Worm (Caenorhabditis elegans): ENCODE results near the gene T28D9.1.
A peak's percentile ranks its signal among the peaks of the same experiment; 100 is the strongest.

Gene T28D9.1

ce11 chrII:6470985-6471384, 21.2 kb upstream of the T28D9.1 start, which contains the start of gene dgk-5:
TSS of gene dgk-5 (minus strand) at chrII:6471085.
- TF ChIP-seq lsy-12 (tag; optimal IDR thresholded peaks at IDR 0.05), result no peak
- no peak for TF ChIP-seq ztf-4 (tag; optimal IDR thresholded peaks at IDR 0.05)
- TF ChIP-seq mml-1 (tag; optimal IDR thresholded peaks at IDR 0.05), result no peak

ce11 chrII:6475180-6475737, 16.9 kb upstream of the T28D9.1 start, which contains the start of gene T28D9.16:
TSS of gene T28D9.16 (plus strand) at chrII:6475687.
- TF ChIP-seq nhr-237 (tag; optimal IDR thresholded peaks at IDR 0.05), result no peak
- TF ChIP-seq fkh-2 (tag; optimal IDR thresholded peaks at IDR 0.05), result no peak
- no peak for TF ChIP-seq zag-1 (tag; optimal IDR thresholded peaks at IDR 0.05)
- no peak for TF ChIP-seq nhr-28 (tag; optimal IDR thresholded peaks at IDR 0.05)
- TF ChIP-seq egl-27 (tag; optimal IDR thresholded peaks at IDR 0.05), result no peak
- TF ChIP-seq nhr-11 (tag; optimal IDR thresholded peaks at IDR 0.05), result no peak
- no peak for TF ChIP-seq nhr-43 (tag; optimal IDR thresholded peaks at IDR 0.05; ENCODE audit: poor library complexity, severe bottlenecking)
- no peak for TF ChIP-seq nhr-25 (tag; optimal IDR thresholded peaks at IDR 0.05)
- no peak for TF ChIP-seq hmg-11 (tag; optimal IDR thresholded peaks at IDR 0.05)
- no peak for TF ChIP-seq nhr-12 (tag; optimal IDR thresholded peaks at IDR 0.05)
- no peak for TF ChIP-seq lin-39 (tag; optimal IDR thresholded peaks at IDR 0.05)
- TF ChIP-seq tbx-2 (tag; optimal IDR thresholded peaks at IDR 0.05), result no peak
- TF ChIP-seq daf-12 (tag; optimal IDR thresholded peaks at IDR 0.05), result no peak

ce11 chrII:6476655-6477054, 15.5 kb upstream of the T28D9.1 start, which contains the start of gene T28D9.4:
TSS of gene T28D9.4 (plus strand) at chrII:6476955.
- no peak for TF ChIP-seq nhr-76 (tag; optimal IDR thresholded peaks at IDR 0.05)
- TF ChIP-seq mdl-1 (tag; optimal IDR thresholded peaks at IDR 0.05), result no peak
- TF ChIP-seq unc-62 (GFP tag; optimal IDR thresholded peaks at IDR 0.05), result no peak
- no peak for TF ChIP-seq zag-1 (tag; optimal IDR thresholded peaks at IDR 0.05)
- TF ChIP-seq eor-1 (tag; optimal IDR thresholded peaks at IDR 0.05), result no peak
- no peak for TF ChIP-seq snpc-4 (tag; optimal IDR thresholded peaks at IDR 0.05)
- TF ChIP-seq nhr-28 (tag; optimal IDR thresholded peaks at IDR 0.05), result no peak
- no peak for TF ChIP-seq ceh-82 (tag; optimal IDR thresholded peaks at IDR 0.05)
- TF ChIP-seq daf-12 (tag; optimal IDR thresholded peaks at IDR 0.05), result no peak
- no peak for TF ChIP-seq elt-1 (tag; optimal IDR thresholded peaks at IDR 0.05)

ce11 chrII:6482102-6482501, 10.1 kb upstream of the T28D9.1 start, which contains the start of gene del-10:
TSS of gene del-10 (minus strand) at chrII:6482125.
- TF ChIP-seq elt-1 (tag; optimal IDR thresholded peaks at IDR 0.05), result no peak
- TF ChIP-seq ceh-16 (tag; optimal IDR thresholded peaks at IDR 0.05), result no peak
- TF ChIP-seq egl-5 (tag; optimal IDR thresholded peaks at IDR 0.05), result peak; percentile 78

- TF ChIP-seq fkh-10 (GFP tag; optimal IDR thresholded peaks at IDR 0.05) (no peak), ama-1 (optimal IDR thresholded peaks at IDR 0.05) (no peak), daf-12 (tag; optimal IDR thresholded peaks at IDR 0.05) (no peak), egl-27 (tag; optimal IDR thresholded peaks at IDR 0.05) (no peak), zag-1 (tag; optimal IDR thresholded peaks at IDR 0.05) (no peak), ceh-82 (tag; optimal IDR thresholded peaks at IDR 0.05) (no peak), nhr-23 (tag; optimal IDR thresholded peaks at IDR 0.05) (no peak), ceh-16 (tag; optimal IDR thresholded peaks at IDR 0.05) (no peak), nhr-12 (tag; optimal IDR thresholded peaks at IDR 0.05) (no peak), fos-1 (tag; optimal IDR thresholded peaks at IDR 0.05) (no peak), eor-1 (tag; optimal IDR thresholded peaks at IDR 0.05) (no peak), ZK546.5 (tag; optimal IDR thresholded peaks at IDR 0.05) (no peak), nhr-76 (tag; optimal IDR thresholded peaks at IDR 0.05) (no peak), skn-1 (tag; optimal IDR thresholded peaks at IDR 0.05) (no peak), fkh-2 (tag; optimal IDR thresholded peaks at IDR 0.05) (no peak), egl-5 (tag; optimal IDR thresholded peaks at IDR 0.05) (no peak), snpc-4 (tag; optimal IDR thresholded peaks at IDR 0.05) (no peak)
Measured at ce11 chrII:6482762-6483161, 9.4 kb upstream of the T28D9.1 start.

ce11 chrII:6484876-6485526, 7.2 kb upstream of the T28D9.1 start, which contains the start of the genes lido-16 and plpp-1.2:
TSS of gene lido-16 (minus strand) at chrII:6484976.
TSS of gene plpp-1.2 (plus strand) at chrII:6485476.
- TF ChIP-seq egl-5 (tag; optimal IDR thresholded peaks at IDR 0.05) (no peak), pqm-1 (tag; optimal IDR thresholded peaks at IDR 0.05) (no peak), pha-4 (tag; optimal IDR thresholded peaks at IDR 0.05) (no peak), mml-1 (tag; optimal IDR thresholded peaks at IDR 0.05) (no peak), tbx-2 (tag; optimal IDR thresholded peaks at IDR 0.05) (no peak), nhr-77 (tag; optimal IDR thresholded peaks at IDR 0.05) (no peak), nhr-67 (tag; optimal IDR thresholded peaks at IDR 0.05) (no peak), ZK546.5 (tag; optimal IDR thresholded peaks at IDR 0.05) (no peak), ama-1 (optimal IDR thresholded peaks at IDR 0.05) (no peak), skn-1 (tag; optimal IDR thresholded peaks at IDR 0.05) (no peak), eor-1 (tag; optimal IDR thresholded peaks at IDR 0.05) (no peak), ceh-28 (tag; optimal IDR thresholded peaks at IDR 0.05) (no peak), nhr-43 (tag; optimal IDR thresholded peaks at IDR 0.05; ENCODE audit: poor library complexity, severe bottlenecking) (no peak), nhr-28 (tag; optimal IDR thresholded peaks at IDR 0.05) (no peak), nhr-23 (tag; optimal IDR thresholded peaks at IDR 0.05) (no peak), zag-1 (tag; optimal IDR thresholded peaks at IDR 0.05) (no peak), lin-15B (tag; optimal IDR thresholded peaks at IDR 0.05) (no peak), lin-39 (tag; optimal IDR thresholded peaks at IDR 0.05) (no peak), lsy-12 (tag; optimal IDR thresholded peaks at IDR 0.05) (no peak)

All from whole organism, L3 larva.